Worm (Caenorhabditis elegans) whole organism, L1 larva: ENCODE measurements around the gene T22B2.1.

Source experiments
- aly-2 ChIP-seq: fragments of 150-350 bp; optimal IDR thresholded peaks from 2 replicates; lab custom pipeline; 2014; ENCODE audit warnings: missing biosample characterization, missing genetic modification characterization
- ama-1 ChIP-seq: fragments of 150-350 bp; optimal IDR thresholded peaks from 2 replicates; lab custom pipeline; 2014
- ceh-82 ChIP-seq, 3 experiments: fragments of 150-350 bp in 1 of 3; sonication (generic microtip) in 2 of 3; optimal IDR thresholded peaks; 2 replicates each; lab custom pipeline; 2014 to 2017; ENCODE audit warnings: missing biosample characterization in 3 of 3, missing genetic modification characterization in 3 of 3
- ces-1 ChIP-seq: fragments of 150-350 bp; optimal IDR thresholded peaks from 2 replicates; lab custom pipeline; 2014; ENCODE audit warnings: missing biosample characterization, missing genetic modification reagents, missing genetic modification characterization
- egl-13 ChIP-seq: sonication (generic microtip); optimal IDR thresholded peaks from 2 replicates; lab custom pipeline; 2016; ENCODE audit warnings: missing genotype, missing genetic modification reagents, missing genetic modification characterization, missing compliant biosample characterization
- fkh-10 ChIP-seq: sonication (generic microtip); optimal IDR thresholded peaks from 2 replicates; lab custom pipeline; 2017; ENCODE audit warnings: missing biosample characterization, missing genetic modification reagents, missing genetic modification characterization
- lsy-2 ChIP-seq, 2 experiments: fragments of 150-350 bp; optimal IDR thresholded peaks; 2 replicates each; lab custom pipeline; 2014; ENCODE audit warnings: missing biosample characterization in 2 of 2, missing genetic modification characterization in 2 of 2
- nhr-77 ChIP-seq: fragments of 150-350 bp; optimal IDR thresholded peaks from 2 replicates; lab custom pipeline; 2014; ENCODE audit warnings: missing biosample characterization, missing genetic modification characterization
- pax-3 ChIP-seq: fragments of 200-800 bp; sonication (Bioruptor generic); optimal IDR thresholded peaks from 2 replicates; lab custom pipeline; 2018; ENCODE audit warnings: mild to moderate bottlenecking, missing genetic modification characterization, moderate library complexity, missing compliant biosample characterization
- unc-62 ChIP-seq: fragments of 150-350 bp; optimal IDR thresholded peaks from 2 replicates; lab custom pipeline; 2014; ENCODE audit warnings: missing biosample characterization, missing genetic modification reagents, missing genetic modification characterization
- vab-15 ChIP-seq: sonication (generic microtip); optimal IDR thresholded peaks from 2 replicates; lab custom pipeline; 2017; ENCODE audit warnings: missing genotype, mild to moderate bottlenecking, missing genetic modification characterization, missing compliant biosample characterization
- xbp-1 ChIP-seq: sonication (generic microtip); optimal IDR thresholded peaks from 2 replicates; lab custom pipeline; 2016; ENCODE audit warnings: missing genetic modification characterization, missing compliant biosample characterization
- ztf-11 ChIP-seq, 2 experiments: sonication (generic microtip); optimal IDR thresholded peaks; 2 replicates each; lab custom pipeline; 2016 to 2017; ENCODE audit warnings: missing genetic modification characterization in 2 of 2, missing biosample characterization in 1 of 2, missing compliant biosample characterization in 1 of 2

DNA sequence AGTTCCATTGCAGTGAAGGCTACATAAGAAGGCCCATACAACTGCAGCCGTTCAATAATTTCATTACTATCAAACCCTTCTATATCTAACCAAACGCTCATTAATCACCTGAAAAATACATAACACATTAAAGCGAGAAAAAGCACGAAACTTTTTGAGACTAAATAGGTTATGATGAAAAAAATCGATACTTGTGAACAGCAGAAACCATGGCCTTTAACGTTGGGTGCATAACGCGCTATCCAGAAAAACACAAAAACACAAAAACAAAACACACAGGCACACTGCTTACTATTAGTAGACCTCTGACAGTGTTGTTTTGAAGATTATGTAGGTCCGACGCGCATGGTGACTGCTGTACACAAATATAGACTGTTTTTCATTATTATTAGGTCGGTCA is 14.6 kb upstream of the T22B2.1 start, which contains the start of gene T22B2.5:
- TF ChIP-seq unc-62, result no peak
- TF ChIP-seq ceh-82 (tag; optimal IDR thresholded peaks at IDR 0.05; lab: Kevin White, UChicago), result no peak
- no peak for TF ChIP-seq vab-15
- TF ChIP-seq ces-1, result no peak
- TF ChIP-seq lsy-2 (tag; optimal IDR thresholded peaks at IDR 0.05; lab: Kevin White, UChicago), result no peak
- TF ChIP-seq egl-13 (tag; lab: Kevin White, UChicago), result no peak
- TF ChIP-seq ztf-11 (tag; optimal IDR thresholded peaks at IDR 0.05; lab: Kevin White, UChicago), result no peak
- no peak for TF ChIP-seq pax-3 (tag; lab: Kevin White, UChicago)
- TF ChIP-seq nhr-77 (tag; lab: Kevin White, UChicago), result no peak
- no peak for TF ChIP-seq fkh-10 (GFP tag; lab: Kevin White, UChicago)
- no peak for TF ChIP-seq xbp-1 (tag; lab: Kevin White, UChicago)
- TF ChIP-seq aly-2 (tag; lab: Kevin White, UChicago), result no peak
- TF ChIP-seq ama-1, result no peak
